Worm (Caenorhabditis elegans): Measurements from ENCODE around the gene scl-5.

Gene scl-5

ce11 chrIV:13098652-13099051 lies 34.8 kb downstream of the scl-5 start, which contains the start of the genes dli-1, tin-9.2 and exos-4.1:
Gene dli-1, minus strand, starts transcription at chrIV:13098792.
Gene tin-9.2, plus strand, starts transcription at chrIV:13098995.
Gene exos-4.1, plus strand, starts transcription at chrIV:13098999.
- no peak for TF ChIP-seq unc-62 (GFP tag; optimal IDR thresholded peaks at IDR 0.05)

ce11 chrIV:13100415-13100814 lies 36.6 kb downstream of the scl-5 start, which contains the start of gene fask-1:
Gene fask-1, plus strand, starts transcription at chrIV:13100715.
- no peak for TF ChIP-seq unc-62 (GFP tag; optimal IDR thresholded peaks at IDR 0.05)

ce11 chrIV:13104900-13105299 lies 41.1 kb downstream of the scl-5 start, which contains the start of gene rde-11:
Gene rde-11, plus strand, starts transcription at chrIV:13105200.
- TF ChIP-seq unc-62 (GFP tag; optimal IDR thresholded peaks at IDR 0.05): no peak

- TF ChIP-seq unc-62 (GFP tag; optimal IDR thresholded peaks at IDR 0.05): no peak
These were observed 43.5 kb downstream of the scl-5 start, which contains the start of gene B0564.2 for ce11 chrIV:13107359-13107758. Gene B0564.2, plus strand, starts transcription at chrIV:13107659.

ce11 chrIV:13108430-13108829 lies 44.6 kb downstream of the scl-5 start:
- no peak for TF ChIP-seq unc-62 (GFP tag; optimal IDR thresholded peaks at IDR 0.05)

- TF ChIP-seq unc-62 (GFP tag; optimal IDR thresholded peaks at IDR 0.05): no peak
These were observed 45.9 kb downstream of the scl-5 start, which contains the start of gene best-1 for ce11 chrIV:13109751-13110150. Gene best-1, minus strand, starts transcription at chrIV:13109779.

ce11 chrIV:13110876-13111275 lies 47.1 kb downstream of the scl-5 start:
- TF ChIP-seq unc-62 (GFP tag; optimal IDR thresholded peaks at IDR 0.05): no peak

ce11 chrIV:13112982-13113381 lies 49.2 kb downstream of the scl-5 start, which contains the start of gene best-2:
Gene best-2, minus strand, starts transcription at chrIV:13113082.
- no peak for TF ChIP-seq unc-62 (GFP tag; optimal IDR thresholded peaks at IDR 0.05)
